Fruit fly (Drosophila melanogaster) whole organism, embryonic: ENCODE data around the gene Grik.
A peak's percentile ranks its signal among the peaks of the same experiment; 100 is the strongest.

Experiments
- ATbp ChIP-seq: fragments of 200-800 bp; sonication (Bioruptor generic); optimal IDR thresholded peaks from 2 replicates; lab custom pipeline; 2017; ENCODE audit warnings: missing biosample characterization, mild to moderate bottlenecking, missing genetic modification characterization, missing genetic modification reagents
- Bdp1 ChIP-seq: fragments of 200-800 bp; sonication (Bioruptor generic); optimal IDR thresholded peaks from 3 replicates; lab custom pipeline; 2016; ENCODE audit warnings: missing biosample characterization, missing genetic modification characterization
- CG10321 ChIP-seq: fragments of 200-800 bp; sonication (Bioruptor generic); IDR thresholded peaks from 2 replicates; pipeline ENCODE4 v1.3.6; 2022; ENCODE audit warnings: missing biosample characterization, missing genetic modification characterization
- CG11247 ChIP-seq: fragments of 200-800 bp; sonication (Bioruptor generic); IDR thresholded peaks from 2 replicates; pipeline ENCODE4 v1.3.6; 2022; ENCODE audit warnings: missing biosample characterization, missing genetic modification characterization
- CG11398 ChIP-seq: fragments of 200-800 bp; sonication (Bioruptor generic); optimal IDR thresholded peaks from 2 replicates; lab custom pipeline; 2016; ENCODE audit warnings: missing biosample characterization, missing genetic modification characterization
- CG12219 ChIP-seq: fragments of 200-800 bp; sonication (Bioruptor generic); optimal IDR thresholded peaks from 3 replicates; lab custom pipeline; 2018; ENCODE audit warnings: missing biosample characterization, mild to moderate bottlenecking, missing genetic modification characterization
- CG12299 ChIP-seq: fragments of 200-800 bp; sonication (Bioruptor generic); optimal IDR thresholded peaks from 2 replicates; lab custom pipeline; 2018; ENCODE audit warnings: missing biosample characterization, mild to moderate bottlenecking, missing genetic modification characterization
- CG12391 ChIP-seq: fragments of 200-800 bp; sonication (Bioruptor generic); optimal IDR thresholded peaks from 3 replicates; lab custom pipeline; 2018; ENCODE audit warnings: missing biosample characterization, mild to moderate bottlenecking, missing genetic modification characterization, moderate library complexity
- CG13894 ChIP-seq: fragments of 200-800 bp; sonication (Bioruptor generic); optimal IDR thresholded peaks from 3 replicates; lab custom pipeline; 2018; ENCODE audit warnings: missing biosample characterization, mild to moderate bottlenecking, missing genetic modification characterization, moderate library complexity
- CG15073 ChIP-seq: fragments of 200-800 bp; sonication (Bioruptor generic); optimal IDR thresholded peaks from 2 replicates; lab custom pipeline; 2016; ENCODE audit warnings: missing biosample characterization, missing genetic modification characterization
- CG17186 ChIP-seq: fragments of 200-800 bp; sonication (Bioruptor generic); optimal IDR thresholded peaks from 3 replicates; lab custom pipeline; 2017; ENCODE audit warnings: missing biosample characterization, missing genetic modification reagents, missing genetic modification characterization
- CG1832 ChIP-seq: fragments of 200-800 bp; sonication (Bioruptor generic); optimal IDR thresholded peaks from 2 replicates; lab custom pipeline; 2017; ENCODE audit warnings: missing biosample characterization, mild to moderate bottlenecking, missing genetic modification characterization, inconsistent platforms
- CG18764 ChIP-seq: fragments of 200-800 bp; sonication (Bioruptor generic); optimal IDR thresholded peaks from 3 replicates; lab custom pipeline; 2016; ENCODE audit warnings: missing biosample characterization, missing genetic modification characterization
- CG42726 ChIP-seq: fragments of 200-800 bp; sonication (Bioruptor generic); IDR thresholded peaks from 2 replicates; pipeline ENCODE4 v1.3.6; 2022; ENCODE audit warnings: missing biosample characterization, missing genetic modification characterization; ENCODE audit not compliant: partially characterized antibody
- CG6175 ChIP-seq: fragments of 200-800 bp; sonication (Bioruptor generic); IDR thresholded peaks from 3 replicates; pipeline ENCODE4 v1.3.6; 2022; ENCODE audit warnings: missing biosample characterization, missing genetic modification characterization
- CG6765 ChIP-seq: fragments of 200-800 bp; sonication (Bioruptor generic); optimal IDR thresholded peaks from 3 replicates; lab custom pipeline; 2017; ENCODE audit warnings: missing biosample characterization, mild to moderate bottlenecking, missing genetic modification characterization
- CG7357 ChIP-seq: fragments of 200-800 bp; sonication (Bioruptor generic); IDR thresholded peaks from 3 replicates; pipeline ENCODE4 v1.3.6; 2022; ENCODE audit warnings: missing biosample characterization, missing genetic modification characterization
- CG7839 ChIP-seq: fragments of 200-800 bp; sonication (Bioruptor generic); optimal IDR thresholded peaks from 3 replicates; lab custom pipeline; 2018; ENCODE audit warnings: missing biosample characterization, mild to moderate bottlenecking, missing genetic modification characterization, moderate library complexity
- CG7963 ChIP-seq: fragments of 200-800 bp; sonication (Bioruptor generic); IDR thresholded peaks from 3 replicates; pipeline ENCODE4 v1.3.6; 2022; ENCODE audit warnings: missing biosample characterization, missing genetic modification characterization; ENCODE audit not compliant: partially characterized antibody
- CG9437 ChIP-seq: fragments of 200-800 bp; sonication (Bioruptor generic); optimal IDR thresholded peaks from 2 replicates; lab custom pipeline; 2018; ENCODE audit warnings: missing biosample characterization, mild to moderate bottlenecking, missing genetic modification characterization
- CkIIα-i1 ChIP-seq: fragments of 200-800 bp; sonication (Bioruptor generic); IDR thresholded peaks from 2 replicates; pipeline ENCODE4 v1.3.6; 2022; ENCODE audit warnings: missing biosample characterization, missing genetic modification characterization
- D ChIP-seq, 2 experiments: fragments of 200-800 bp in 1 of 2; fragments of >200 bp in 1 of 2; sonication (Bioruptor generic) in 1 of 2; optimal IDR thresholded peaks; 2 replicates in 1 of 2; 3 replicates in 1 of 2; lab custom pipeline; 2017; ENCODE audit warnings: mild to moderate bottlenecking in 1 of 2, missing biosample characterization in 1 of 2, missing genetic modification characterization in 1 of 2, missing genetic modification reagents in 1 of 2
- D19B ChIP-seq: fragments of 200-800 bp; sonication (Bioruptor generic); optimal IDR thresholded peaks from 2 replicates; lab custom pipeline; 2017; ENCODE audit warnings: missing biosample characterization, mild to moderate bottlenecking, missing genetic modification characterization
- Dek ChIP-seq: fragments of 200-800 bp; sonication (Bioruptor generic); optimal IDR thresholded peaks from 3 replicates; lab custom pipeline; 2019; ENCODE audit warnings: missing biosample characterization, mild to moderate bottlenecking, missing genetic modification characterization, moderate library complexity
- Med ChIP-seq: fragments of 200-800 bp; sonication (Bioruptor generic); peaks from one replicate; lab custom pipeline; 2016; ENCODE audit warnings: missing biosample characterization, missing genetic modification characterization, mild to moderate bottlenecking, inconsistent platforms, moderate library complexity
- NC2β ChIP-seq: fragments of 200-800 bp; sonication (Bioruptor generic); optimal IDR thresholded peaks from 2 replicates; lab custom pipeline; 2016; ENCODE audit warnings: missing biosample characterization, missing genetic modification characterization
- NK7.1 ChIP-seq: fragments of 200-800 bp; sonication (Bioruptor generic); optimal IDR thresholded peaks from 3 replicates; lab custom pipeline; 2016; ENCODE audit warnings: missing biosample characterization, missing genetic modification characterization
- Opbp ChIP-seq: fragments of 200-800 bp; sonication (Bioruptor generic); IDR thresholded peaks from 3 replicates; pipeline ENCODE4 v1.3.6; 2022; ENCODE audit warnings: missing biosample characterization, missing genetic modification characterization; ENCODE audit not compliant: partially characterized antibody
- Optix ChIP-seq: fragments of 200-800 bp; sonication (Bioruptor generic); IDR thresholded peaks from 3 replicates; pipeline ENCODE4 v1.3.6; 2022; ENCODE audit warnings: missing biosample characterization, missing genetic modification characterization
- PHDP ChIP-seq: fragments of 200-800 bp; sonication (Bioruptor generic); optimal IDR thresholded peaks from 3 replicates; lab custom pipeline; 2018; ENCODE audit warnings: missing biosample characterization, mild to moderate bottlenecking, missing genetic modification characterization, moderate library complexity
- Trl ChIP-seq, 3 experiments: fragments of >200 bp in 2 of 3; fragments of 200-800 bp in 1 of 3; sonication (Bioruptor generic) in 1 of 3; optimal IDR thresholded peaks; 2 replicates in 1 of 3; 3 replicates in 2 of 3; lab custom pipeline; 2016 to 2017; ENCODE audit warnings: missing biosample characterization in 1 of 3, missing genetic modification characterization in 1 of 3
- abd-A ChIP-seq: fragments of 200-800 bp; sonication (Bioruptor generic); optimal IDR thresholded peaks from 3 replicates; lab custom pipeline; 2019; ENCODE audit warnings: missing biosample characterization, mild to moderate bottlenecking, missing genetic modification characterization, moderate library complexity
- amos ChIP-seq: fragments of 200-800 bp; sonication (Bioruptor generic); IDR thresholded peaks from 2 replicates; pipeline ENCODE4 v1.3.6; 2022; ENCODE audit warnings: missing biosample characterization, missing genetic modification characterization; ENCODE audit not compliant: partially characterized antibody
- bab2 ChIP-seq: fragments of 200-800 bp; sonication (Bioruptor generic); optimal IDR thresholded peaks from 2 replicates; lab custom pipeline; 2016; ENCODE audit warnings: missing biosample characterization, missing genetic modification characterization
- bbx ChIP-seq: fragments of 200-800 bp; sonication (Bioruptor generic); IDR thresholded peaks from 2 replicates; pipeline ENCODE4 v1.3.6; 2022; ENCODE audit warnings: missing biosample characterization, missing genetic modification characterization; ENCODE audit not compliant: partially characterized antibody
- corto ChIP-seq: fragments of 200-800 bp; sonication (Bioruptor generic); optimal IDR thresholded peaks from 2 replicates; lab custom pipeline; 2016; ENCODE audit warnings: missing biosample characterization, mild to moderate bottlenecking, missing genetic modification characterization, moderate library complexity
- cwo ChIP-seq: fragments of 200-800 bp; sonication (Bioruptor generic); optimal IDR thresholded peaks from 3 replicates; lab custom pipeline; 2017; ENCODE audit warnings: missing biosample characterization, missing genetic modification characterization, mild to moderate bottlenecking, moderate library complexity, missing genetic modification reagents
- danr ChIP-seq: fragments of 200-800 bp; sonication (Bioruptor generic); IDR thresholded peaks from 2 replicates; pipeline ENCODE4 v1.3.6; 2022; ENCODE audit warnings: missing biosample characterization, missing genetic modification characterization
- dm ChIP-seq: fragments of 200-800 bp; sonication (Bioruptor generic); optimal IDR thresholded peaks from 3 replicates; lab custom pipeline; 2016; ENCODE audit warnings: missing biosample characterization, missing genetic modification characterization
- ewg ChIP-seq: fragments of 200-800 bp; sonication (Bioruptor generic); optimal IDR thresholded peaks from 3 replicates; lab custom pipeline; 2017; ENCODE audit warnings: mild to moderate bottlenecking, missing biosample characterization, missing genetic modification reagents, missing genetic modification characterization
- exex ChIP-seq: fragments of 200-800 bp; sonication (Bioruptor generic); optimal IDR thresholded peaks from 4 replicates; lab custom pipeline; 2018; ENCODE audit warnings: missing biosample characterization, mild to moderate bottlenecking, missing genetic modification characterization, moderate library complexity
- eyg ChIP-seq: fragments of 200-800 bp; sonication (Bioruptor generic); optimal IDR thresholded peaks from 3 replicates; lab custom pipeline; 2016; ENCODE audit warnings: missing biosample characterization, missing genetic modification characterization
- gsb ChIP-seq: fragments of 200-800 bp; sonication (Bioruptor generic); IDR thresholded peaks from 2 replicates; pipeline ENCODE4 v1.3.6; 2022; ENCODE audit warnings: missing biosample characterization, missing genetic modification characterization
- jumu ChIP-seq: fragments of 200-800 bp; sonication (Bioruptor generic); optimal IDR thresholded peaks from 3 replicates; lab custom pipeline; 2016; ENCODE audit warnings: missing biosample characterization, missing genetic modification characterization
- p53 ChIP-seq: fragments of 200-800 bp; sonication (Bioruptor generic); optimal IDR thresholded peaks from 2 replicates; lab custom pipeline; 2016; ENCODE audit warnings: missing biosample characterization, missing genetic modification characterization
- schlank ChIP-seq: fragments of 200-800 bp; sonication (Bioruptor generic); optimal IDR thresholded peaks from 2 replicates; lab custom pipeline; 2018; ENCODE audit warnings: missing biosample characterization, mild to moderate bottlenecking, missing genetic modification characterization
- wor ChIP-seq: fragments of 200-800 bp; sonication (Bioruptor generic); IDR thresholded peaks from 2 replicates; pipeline ENCODE4 v1.3.6; 2022; ENCODE audit warnings: missing biosample characterization, missing genetic modification characterization

Gene Grik

DNA sequence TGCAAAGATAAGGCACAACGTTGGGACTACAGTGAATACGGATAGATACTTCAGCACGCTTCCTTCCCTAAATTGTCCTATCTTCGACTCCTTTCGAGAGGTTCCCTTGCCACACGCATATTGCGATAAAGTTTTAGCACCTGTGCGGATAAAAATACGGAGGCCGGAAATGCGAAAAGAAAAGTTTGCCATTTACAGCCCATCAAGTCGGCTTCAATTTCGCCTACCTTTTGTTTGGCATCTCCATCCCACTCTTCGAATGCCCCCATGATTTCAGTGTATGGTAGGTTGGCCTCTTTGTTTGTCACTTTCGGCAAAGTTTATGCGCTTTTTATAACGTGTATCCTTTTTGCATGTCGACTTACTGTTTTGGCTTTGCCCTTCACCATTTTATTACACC is 25.1 kb upstream of the Grik start:
- TF ChIP-seq schlank (tag; lab: Kevin White, UChicago) (no peak), abd-A (tag; lab: Kevin White, UChicago) (peak; percentile 52), CG13894 (tag; lab: Kevin White, UChicago) (peak; percentile 53)

DNA sequence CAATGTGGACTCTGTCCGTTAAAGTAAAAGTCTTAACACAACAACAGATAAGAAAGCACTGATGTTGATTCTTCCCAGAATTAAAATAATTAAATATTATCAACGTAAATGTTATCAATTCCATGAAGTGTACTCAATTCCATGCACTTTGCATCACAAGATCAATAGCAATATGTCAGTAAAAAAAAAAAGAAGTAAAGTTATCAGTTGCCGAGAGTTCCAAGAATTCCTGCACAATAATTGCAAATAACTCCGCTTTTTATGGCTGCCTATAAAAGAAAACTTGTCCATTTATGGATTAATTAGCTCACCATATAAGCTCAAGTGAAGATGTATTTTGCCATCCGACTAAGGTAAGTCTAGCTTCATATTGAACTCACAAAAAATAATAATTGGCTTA is 24.3 kb upstream of the Grik start, which contains the start of gene TotZ:
Gene TotZ (plus strand): TSS at position 301 of the 400 bp plus-strand sequence.
- no peak for TF ChIP-seq NK7.1 (GFP tag; lab: Kevin White, UChicago)
- TF ChIP-seq CkIIα-i1 (GFP tag; lab: Robert Waterston, UW) = no peak
- no peak for TF ChIP-seq Optix (GFP tag; lab: Robert Waterston, UW)
- no peak for TF ChIP-seq exex
- no peak for TF ChIP-seq CG17186 (GFP tag; lab: Kevin White, UChicago)
- TF ChIP-seq p53 (GFP tag; lab: Kevin White, UChicago) = no peak
- TF ChIP-seq PHDP = no peak
- TF ChIP-seq CG6175 (GFP tag; lab: Robert Waterston, UW) = no peak
- no peak for TF ChIP-seq corto

DNA sequence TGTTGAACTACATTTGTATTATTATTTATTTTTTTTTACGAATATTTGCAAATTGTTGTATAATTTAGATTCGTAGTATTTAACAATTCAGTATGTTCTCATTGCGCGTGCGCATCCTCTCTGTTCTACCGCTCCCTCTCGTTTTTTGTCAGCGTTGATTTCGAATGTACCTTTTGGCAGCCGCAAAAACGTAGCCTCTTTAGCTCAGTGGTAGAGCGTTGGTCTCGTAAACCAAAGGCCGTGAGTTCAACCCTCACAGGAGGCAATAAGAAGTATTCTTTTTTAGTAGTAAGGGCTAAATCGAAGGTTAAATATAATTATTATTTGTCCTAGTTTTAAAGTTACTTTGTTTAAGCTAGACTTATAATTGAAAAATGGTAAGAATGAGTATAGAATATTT is 11.3 kb upstream of the Grik start:
- peak; percentile 47; the same call in 1 of the 3 replicates for TF ChIP-seq Opbp (GFP tag; lab: Robert Waterston, UW)
- peak in 1 of 2 experiments; percentile 15 for TF ChIP-seq Trl (optimal IDR thresholded peaks at IDR 0.05; lab: Kevin White, UChicago)
- TF ChIP-seq Trl (GFP tag; optimal IDR thresholded peaks at IDR 0.05; lab: Kevin White, UChicago) = no peak
- no peak for TF ChIP-seq CG7357 (GFP tag; lab: Robert Waterston, UW)
- TF ChIP-seq amos (GFP tag; lab: Robert Waterston, UW) = peak; percentile 60; the same call in 1 of the 2 replicates
- TF ChIP-seq CG11247 (GFP tag; lab: Robert Waterston, UW) = no peak
- no peak for TF ChIP-seq ATbp (GFP tag; lab: Kevin White, UChicago)
- TF ChIP-seq cwo (GFP tag; lab: Kevin White, UChicago) = no peak
- TF ChIP-seq CG11398 (GFP tag; lab: Kevin White, UChicago) = no peak
- TF ChIP-seq gsb = no peak
- no peak for TF ChIP-seq CG12391
- TF ChIP-seq Dek (tag; lab: Kevin White, UChicago) = no peak
- TF ChIP-seq D19B (GFP tag; lab: Kevin White, UChicago) = no peak
- no peak for TF ChIP-seq eyg (GFP tag; lab: Kevin White, UChicago)
- no peak for TF ChIP-seq CG10321 (GFP tag; lab: Robert Waterston, UW)
- no peak for TF ChIP-seq CG12219 (GFP tag; lab: Kevin White, UChicago)
- peak; percentile 67 for TF ChIP-seq ewg
- no peak for TF ChIP-seq Med (GFP tag; lab: Kevin White, UChicago)
- peak; percentile 21; the same call in 1 of the 2 replicates for TF ChIP-seq CG42726
- TF ChIP-seq jumu = no peak
- TF ChIP-seq CG18764 (GFP tag; lab: Kevin White, UChicago) = no peak
- TF ChIP-seq CG9437 (GFP tag; lab: Kevin White, UChicago) = no peak
- no peak for TF ChIP-seq CG1832 (GFP tag; lab: Kevin White, UChicago)
- 0 out of 3 replicates have a peak, but pooled peaks have one; percentile 7 for TF ChIP-seq CG7963 (GFP tag; lab: Robert Waterston, UW)
- peak; percentile 66 for TF ChIP-seq bbx
- TF ChIP-seq CG12299 (tag; lab: Kevin White, UChicago) = no peak
- peak; percentile 97 for TF ChIP-seq Bdp1
- no peak for TF ChIP-seq CG7839 (tag; lab: Kevin White, UChicago)
- no peak for TF ChIP-seq CG15073 (GFP tag; lab: Kevin White, UChicago)
- no peak for TF ChIP-seq NC2β (GFP tag; lab: Kevin White, UChicago)
- TF ChIP-seq D (optimal IDR thresholded peaks at IDR 0.05; lab: Kevin White, UChicago) = no peak
- TF ChIP-seq D (GFP tag; optimal IDR thresholded peaks at IDR 0.05; lab: Kevin White, UChicago) = no peak
- no peak for TF ChIP-seq bab2 (GFP tag; lab: Kevin White, UChicago)
- no peak for TF ChIP-seq danr (GFP tag; lab: Robert Waterston, UW)
- no peak for TF ChIP-seq CG6765 (GFP tag; lab: Kevin White, UChicago)
- no peak for TF ChIP-seq wor
- no peak for TF ChIP-seq dm (GFP tag; lab: Kevin White, UChicago)
